Worm (Caenorhabditis elegans) whole organism, young adult: ENCODE results near the gene K09C8.8.

Source experiments
- D2030.7 ChIP-seq: fragments of 200-800 bp; sonication (Bioruptor generic); IDR thresholded peaks from 2 replicates; pipeline ENCODE4 v1.3.6; 2022; ENCODE audit warnings: missing genetic modification reagents, missing genetic modification characterization, missing compliant biosample characterization
- F23B12.7 ChIP-seq: sonication (generic microtip); optimal IDR thresholded peaks from 2 replicates; lab custom pipeline; 2017; ENCODE audit warnings: missing genetic modification characterization, mild to moderate bottlenecking, missing compliant biosample characterization, antibody characterized with exemption, moderate library complexity; ENCODE audit not compliant: insufficient read depth
- T26A5.8 ChIP-seq: sonication (generic microtip); optimal IDR thresholded peaks from 2 replicates; lab custom pipeline; 2016; ENCODE audit warnings: missing genetic modification characterization, missing compliant biosample characterization
- Y53G8AR.9 ChIP-seq: fragments of 200-800 bp; sonication (Bioruptor generic); conservative IDR thresholded peaks from 2 replicates; pipeline ENCODE4 v1.3.6; 2022; ENCODE audit warnings: missing genetic modification reagents, missing genetic modification characterization, missing compliant biosample characterization
- ama-1 ChIP-seq, 3 experiments: fragments of 150-350 bp in 1 of 3; sonication (generic microtip) in 2 of 3; optimal IDR thresholded peaks; 2 replicates each; lab custom pipeline; 2014 to 2018; ENCODE audit warnings: missing biosample characterization in 2 of 3, missing genetic modification characterization in 2 of 3, missing genetic modification reagents in 2 of 3
- athp-1 ChIP-seq: sonication (generic microtip); optimal IDR thresholded peaks from 2 replicates; lab custom pipeline; 2017; ENCODE audit warnings: mild to moderate bottlenecking, missing genetic modification characterization, missing compliant biosample characterization
- cebp-1 ChIP-seq, 2 experiments: fragments of 200-800 bp in 1 of 2; sonication (Bioruptor generic) in 1 of 2; sonication (generic microtip) in 1 of 2; IDR thresholded peaks in 1 of 2; optimal IDR thresholded peaks in 1 of 2; 2 replicates each; pipeline versions ENCODE4 v1.3.6 to Lab custom; 2017 to 2022; ENCODE audit warnings: missing compliant biosample characterization in 2 of 2, missing genetic modification characterization in 2 of 2, mild to moderate bottlenecking in 1 of 2, missing genetic modification reagents in 1 of 2, moderate library complexity in 1 of 2
- ceh-58 ChIP-seq: fragments of 200-800 bp; sonication (Bioruptor generic); IDR thresholded peaks from 2 replicates; pipeline ENCODE4 v1.3.6; 2022; ENCODE audit warnings: missing genetic modification characterization, missing compliant biosample characterization
- let-607 ChIP-seq, 2 experiments: fragments of 200-800 bp in 1 of 2; sonication (Bioruptor generic) in 1 of 2; sonication (generic microtip) in 1 of 2; optimal IDR thresholded peaks; 2 replicates each; lab custom pipeline; 2016 to 2018; ENCODE audit warnings: mild to moderate bottlenecking in 2 of 2, missing compliant biosample characterization in 2 of 2, missing genetic modification characterization in 2 of 2, moderate library complexity in 2 of 2, missing genotype in 1 of 2
- lin-26 ChIP-seq: fragments of 200-800 bp; sonication (Bioruptor generic); IDR thresholded peaks from 2 replicates; pipeline ENCODE4 v1.3.6; 2022; ENCODE audit warnings: missing genetic modification reagents, missing genetic modification characterization, missing compliant biosample characterization
- lin-54 ChIP-seq: fragments of 200-800 bp; sonication (Bioruptor generic); optimal IDR thresholded peaks from 2 replicates; lab custom pipeline; 2018; ENCODE audit warnings: mild to moderate bottlenecking, missing genetic modification characterization, missing compliant biosample characterization
- pbrm-1 ChIP-seq: fragments of 200-800 bp; sonication (Bioruptor generic); IDR thresholded peaks from 2 replicates; pipeline ENCODE4 v1.3.6; 2022; ENCODE audit warnings: missing genetic modification reagents, missing genetic modification characterization, missing compliant biosample characterization
- ztf-22 ChIP-seq: fragments of 200-800 bp; sonication (Bioruptor generic); optimal IDR thresholded peaks from 2 replicates; lab custom pipeline; 2018; ENCODE audit warnings: mild to moderate bottlenecking, missing genetic modification characterization, moderate library complexity, missing compliant biosample characterization

DNA sequence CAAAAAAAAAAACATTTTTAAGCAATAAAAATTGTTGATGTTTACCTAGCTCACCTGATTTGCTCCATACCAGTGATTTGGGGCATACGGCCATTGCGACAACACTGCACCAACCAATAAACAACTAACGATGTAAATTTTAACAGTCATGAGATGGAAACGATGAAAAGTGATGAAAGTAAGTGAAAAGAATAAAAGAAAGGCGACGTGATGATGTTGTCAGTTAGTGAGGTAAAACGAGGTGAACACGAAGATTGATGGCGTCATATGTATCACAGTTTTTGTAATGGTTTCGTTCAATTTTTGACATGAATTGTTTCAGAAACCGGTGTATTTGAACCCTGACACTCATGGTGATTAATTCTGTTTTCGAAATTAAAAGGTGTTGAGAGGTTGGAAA, 19.6 kb upstream of the K09C8.8 start, which contains the start of gene K09C8.7:
- TF ChIP-seq lin-54 (GFP tag; lab: Kevin White, UChicago): no peak
- TF ChIP-seq F23B12.7 (tag; lab: Kevin White, UChicago): no peak
- no peak for TF ChIP-seq let-607 (tag; optimal IDR thresholded peaks at IDR 0.05; lab: Kevin White, UChicago)
- no peak for TF ChIP-seq pbrm-1
- TF ChIP-seq cebp-1 (GFP tag; IDR thresholded peaks at IDR 0.05; lab: Robert Waterston, UW): no peak
- TF ChIP-seq cebp-1 (tag; optimal IDR thresholded peaks at IDR 0.05; lab: Kevin White, UChicago): no peak
- no peak for TF ChIP-seq D2030.7 (GFP tag; lab: Robert Waterston, UW)
- TF ChIP-seq ztf-22 (GFP tag; lab: Kevin White, UChicago): no peak
- no peak for TF ChIP-seq ama-1 (optimal IDR thresholded peaks at IDR 0.05; lab: Kevin White, UChicago)
- no peak for TF ChIP-seq ama-1 (GFP tag; optimal IDR thresholded peaks at IDR 0.05; lab: Kevin White, UChicago)
- no peak for TF ChIP-seq lin-26
- no peak for TF ChIP-seq athp-1 (tag; lab: Kevin White, UChicago)
- TF ChIP-seq T26A5.8 (tag; lab: Kevin White, UChicago): no peak
- TF ChIP-seq ceh-58 (GFP tag; lab: Robert Waterston, UW): no peak
- no peak for TF ChIP-seq Y53G8AR.9 (GFP tag; lab: Robert Waterston, UW)
